Worm (Caenorhabditis elegans): ENCODE measurements around the gene F20B10.3.

DNA sequence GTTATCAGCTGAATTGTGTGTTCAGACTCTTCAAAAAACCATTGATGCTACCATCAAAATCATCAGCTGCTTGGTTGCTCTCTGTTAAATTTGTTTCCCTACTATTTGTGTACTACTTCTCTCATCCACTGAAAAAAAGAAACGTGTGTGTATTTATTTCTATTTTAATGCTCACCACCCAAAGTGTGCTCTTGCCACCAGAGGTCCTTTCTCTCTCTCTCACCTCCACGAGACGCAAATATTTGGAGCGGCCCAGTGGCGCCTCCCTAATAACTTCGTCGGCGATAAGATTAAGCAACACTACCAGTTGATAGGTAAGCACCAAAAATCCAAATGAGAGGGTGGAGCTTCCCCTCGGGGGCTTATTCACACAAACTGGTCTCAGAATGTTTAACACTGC lies 32.8 kb downstream of the F20B10.3 start:
- TF ChIP-seq ztf-29 (GFP tag; IDR thresholded peaks at IDR 0.05) = no peak
- TF ChIP-seq T22C8.4 (GFP tag; IDR thresholded peaks at IDR 0.05) = no peak
- TF ChIP-seq flt-1 (GFP tag; IDR thresholded peaks at IDR 0.05) = no peak
- TF ChIP-seq tab-1 (GFP tag; IDR thresholded peaks at IDR 0.05) = no peak
- TF ChIP-seq klf-2 (GFP tag; conservative IDR thresholded peaks at IDR 0.05) = no peak
